Fruit fly (Drosophila melanogaster): ENCODE results near the gene bam.

The bam gene

dm6 chr3R:25207405-25208003, 37.4 kb downstream of the bam start (continued):
- TF ChIP-seq toy (GFP tag; IDR thresholded peaks at IDR 0.05) (no peak), CG4730 (GFP tag; IDR thresholded peaks at IDR 0.05) (peak; percentile 32; the same call in 1 of the 2 replicates), HLH54F (GFP tag; optimal IDR thresholded peaks at IDR 0.05) (peak; percentile 39), HLHmδ (GFP tag; optimal IDR thresholded peaks at IDR 0.05) (no peak), CG7556 (GFP tag; optimal IDR thresholded peaks at IDR 0.05) (peak; percentile 74), CG32772 (GFP tag; IDR thresholded peaks at IDR 0.05) (0 out of 2 replicates have a peak, but pooled peaks have one; percentile 47), Atf-2 (GFP tag; optimal IDR thresholded peaks at IDR 0.05) (no peak), CG12659 (GFP tag; optimal IDR thresholded peaks at IDR 0.05) (peak; percentile 69), CG4328 (GFP tag; optimal IDR thresholded peaks at IDR 0.05) (peak; percentile 56), psq (GFP tag; optimal IDR thresholded peaks at IDR 0.05) (no peak), CG12104 (GFP tag; optimal IDR thresholded peaks at IDR 0.05) (peak; percentile 67), CG4617 (GFP tag; optimal IDR thresholded peaks at IDR 0.05; ENCODE audit: borderline replicate concordance) (peak; percentile 12), Xrp1 (GFP tag; IDR thresholded peaks at IDR 0.05) (peak; percentile 84), CG2116 (GFP tag; optimal IDR thresholded peaks at IDR 0.05) (peak; percentile 11), ase (GFP tag; IDR thresholded peaks at IDR 0.05) (peak; percentile 61), Hey (tag; optimal IDR thresholded peaks at IDR 0.05) (no peak), lov (optimal IDR thresholded peaks at IDR 0.05) (no peak), lov (GFP tag; IDR thresholded peaks at IDR 0.05) (0 out of 3 replicates have a peak, but pooled peaks have one; percentile 55), bbx (GFP tag; IDR thresholded peaks at IDR 0.05; ENCODE audit: partially characterized antibody) (no peak), Fer1 (GFP tag; optimal IDR thresholded peaks at IDR 0.05) (peak; percentile 78), lilli (GFP tag; optimal IDR thresholded peaks at IDR 0.05) (peak; percentile 66), Fer2 (tag; optimal IDR thresholded peaks at IDR 0.05) (peak; percentile 19), Atf3 (GFP tag; optimal IDR thresholded peaks at IDR 0.05) (no peak), cad (GFP tag; optimal IDR thresholded peaks at IDR 0.05) (no peak), Abd-B (GFP tag; optimal IDR thresholded peaks at IDR 0.05) (peak; percentile 60), Elba2 (GFP tag; optimal IDR thresholded peaks at IDR 0.05) (no peak), CG33557 (GFP tag; optimal IDR thresholded peaks at IDR 0.05) (peak; percentile 66), CoRest (tag; optimal IDR thresholded peaks at IDR 0.05) (peak; percentile 80), nmo (GFP tag; optimal IDR thresholded peaks at IDR 0.05) (peak; percentile 83), CG15514 (GFP tag; optimal IDR thresholded peaks at IDR 0.05) (peak; percentile 42), CG11695 (GFP tag; IDR thresholded peaks at IDR 0.05) (peak; percentile 86), pita (GFP tag; optimal IDR thresholded peaks at IDR 0.05) (no peak), CG14441 (GFP tag; IDR thresholded peaks at IDR 0.05) (peak; percentile 68), CG11456 (GFP tag; IDR thresholded peaks at IDR 0.05) (peak; percentile 59; the same call in 1 of the 3 replicates), Nf-YC (tag; optimal IDR thresholded peaks at IDR 0.05) (peak; percentile 41), CG11560 (tag; IDR thresholded peaks at IDR 0.05) (no peak), tap (tag; optimal IDR thresholded peaks at IDR 0.05) (peak; percentile 77), fd102C (GFP tag; optimal IDR thresholded peaks at IDR 0.05) (no peak), Bdp1 (GFP tag; optimal IDR thresholded peaks at IDR 0.05) (no peak), CG3995 (GFP tag; optimal IDR thresholded peaks at IDR 0.05) (no peak), CG8290 (GFP tag; optimal IDR thresholded peaks at IDR 0.05) (peak; percentile 26), CG8290 (tag; optimal IDR thresholded peaks at IDR 0.05) (peak in 1 of 2 experiments; percentile 39), Dip2 (GFP tag; IDR thresholded peaks at IDR 0.05) (no peak), ewg (GFP tag; optimal IDR thresholded peaks at IDR 0.05) (peak; percentile 40), chinmo (GFP tag; IDR thresholded peaks at IDR 0.05; ENCODE audit: partially characterized antibody) (no peak), sob (GFP tag; IDR thresholded peaks at IDR 0.05) (peak; percentile 66), MTF-1 (GFP tag; optimal IDR thresholded peaks at IDR 0.05; ENCODE audit: borderline replicate concordance) (peak; percentile 50), Hmx (GFP tag; optimal IDR thresholded peaks at IDR 0.05) (no peak), gcm2 (GFP tag; optimal IDR thresholded peaks at IDR 0.05) (peak; percentile 41), CG14965 (GFP tag; optimal IDR thresholded peaks at IDR 0.05; ENCODE audit: borderline replicate concordance) (no peak), bowl (GFP tag; IDR thresholded peaks at IDR 0.05) (no peak)
